2 fruit fly cellular contexts compared by ENCODE assay signal in genomic region chr3R:6098320-6098719, dm6.
TF ChIP-seq lines count a peak whose summit lies in the region.

No protein-coding gene starts in this region.

- TF ChIP-seq CTCF in whole organism, embryonic (GFP tag; optimal IDR thresholded peaks at IDR 0.05; lab: Kevin White, UChicago) = no peak

TF ChIP-seq in whole organism, embryonic, 481 proteins besides CTCF, POLR2A, EP300 and RAD21:
- TF ChIP-seq salm (tag; optimal IDR thresholded peaks at IDR 0.05; lab: Kevin White, UChicago) (no peak), hth (optimal IDR thresholded peaks at IDR 0.05; lab: Kevin White, UChicago) (no peak), CG8944 (GFP tag; optimal IDR thresholded peaks at IDR 0.05; lab: Kevin White, UChicago) (no peak), CG18619 (GFP tag; optimal IDR thresholded peaks at IDR 0.05; lab: Kevin White, UChicago) (no peak), da (GFP tag; optimal IDR thresholded peaks at IDR 0.05; lab: Kevin White, UChicago) (no peak), Nf-YB (GFP tag; optimal IDR thresholded peaks at IDR 0.05; lab: Kevin White, UChicago) (no peak), Ets65A (GFP tag; lab: Kevin White, UChicago) (peak; percentile 83), CG15011 (GFP tag; optimal IDR thresholded peaks at IDR 0.05; lab: Kevin White, UChicago) (no peak), Opbp (GFP tag; IDR thresholded peaks at IDR 0.05; lab: Robert Waterston, UW; ENCODE audit: partially characterized antibody) (no peak), CG32772 (GFP tag; IDR thresholded peaks at IDR 0.05; lab: Robert Waterston, UW) (0 out of 2 replicates have a peak, but pooled peaks have one; percentile 11), HmgD (GFP tag; optimal IDR thresholded peaks at IDR 0.05; lab: Kevin White, UChicago) (no peak), CG9817 (tag; optimal IDR thresholded peaks at IDR 0.05; lab: Kevin White, UChicago) (no peak), sd (tag; optimal IDR thresholded peaks at IDR 0.05; lab: Kevin White, UChicago) (peak; percentile 51), Med (GFP tag; lab: Kevin White, UChicago) (peak; percentile 53), CG6654 (GFP tag; optimal IDR thresholded peaks at IDR 0.05; lab: Kevin White, UChicago) (no peak), CG4282 (GFP tag; optimal IDR thresholded peaks at IDR 0.05; lab: Kevin White, UChicago) (no peak), MESR4 (GFP tag; optimal IDR thresholded peaks at IDR 0.05; lab: Kevin White, UChicago) (no peak), hb (GFP tag; IDR thresholded peaks at IDR 0.05; lab: Robert Waterston, UW; ENCODE audit: partially characterized antibody) (no peak), CG12659 (GFP tag; optimal IDR thresholded peaks at IDR 0.05; lab: Kevin White, UChicago) (no peak), lola (GFP tag; optimal IDR thresholded peaks at IDR 0.05; lab: Kevin White, UChicago) (no peak)

TF ChIP-seq in whole organism, prepupa, 60 proteins besides CTCF, POLR2A, EP300 and RAD21:
- TF ChIP-seq Hr4 (GFP tag; optimal IDR thresholded peaks at IDR 0.05; lab: Kevin White, UChicago) (no peak), eg (GFP tag; IDR thresholded peaks at IDR 0.05; lab: Robert Waterston, UW) (0 out of 3 replicates have a peak, but pooled peaks have one; percentile 9), salr (GFP tag; optimal IDR thresholded peaks at IDR 0.05; lab: Kevin White, UChicago) (no peak), fkh (GFP tag; optimal IDR thresholded peaks at IDR 0.05; lab: Kevin White, UChicago) (peak; percentile 32)
